Fruit fly (Drosophila melanogaster) whole organism, adult: ENCODE results near the gene Naa40.
A peak's percentile ranks its signal among the peaks of the same experiment; 100 is the strongest.

Experiments used
- CG12768 ChIP-seq: fragments of 200-800 bp; sonication (Bioruptor generic); optimal IDR thresholded peaks from 2 replicates; lab custom pipeline; 2017; ENCODE audit warnings: missing biosample characterization, missing genetic modification characterization, mild to moderate bottlenecking, moderate library complexity, missing genetic modification reagents
- CG5204 ChIP-seq: fragments of 200-800 bp; sonication (Bioruptor generic); optimal IDR thresholded peaks from 2 replicates; lab custom pipeline; 2016; ENCODE audit warnings: missing biosample characterization, missing genetic modification characterization
- Hr96 ChIP-seq: fragments of 200-800 bp; sonication (Bioruptor generic); optimal IDR thresholded peaks from 2 replicates; lab custom pipeline; 2016; ENCODE audit warnings: missing biosample characterization, missing genetic modification characterization
- Mnt ChIP-seq: fragments of 200-800 bp; sonication (Bioruptor generic); optimal IDR thresholded peaks from 2 replicates; lab custom pipeline; 2016; ENCODE audit warnings: missing biosample characterization, mild to moderate bottlenecking, missing genetic modification characterization
- bab1 ChIP-seq: fragments of 200-800 bp; sonication (Bioruptor generic); optimal IDR thresholded peaks from 3 replicates; lab custom pipeline; 2019; ENCODE audit warnings: missing biosample characterization, mild to moderate bottlenecking, missing genetic modification characterization, moderate library complexity
- kay ChIP-seq: fragments of 200-800 bp; sonication (Bioruptor generic); peaks from one replicate; lab custom pipeline; 2016; ENCODE audit warnings: missing biosample characterization, missing genetic modification characterization, borderline replicate concordance
- ovo ChIP-seq: fragments of 200-800 bp; sonication (Bioruptor generic); optimal IDR thresholded peaks from 2 replicates; lab custom pipeline; 2016; ENCODE audit warnings: missing biosample characterization, missing genetic modification characterization
- pad ChIP-seq: fragments of 200-800 bp; sonication (Bioruptor generic); optimal IDR thresholded peaks from 3 replicates; lab custom pipeline; 2017; ENCODE audit warnings: missing biosample characterization, missing genetic modification characterization, mild to moderate bottlenecking, moderate library complexity, missing genetic modification reagents
- tj ChIP-seq: fragments of 200-800 bp; sonication (Bioruptor generic); optimal IDR thresholded peaks from 3 replicates; lab custom pipeline; 2017; ENCODE audit warnings: missing biosample characterization, mild to moderate bottlenecking, missing genetic modification characterization, moderate library complexity

DNA sequence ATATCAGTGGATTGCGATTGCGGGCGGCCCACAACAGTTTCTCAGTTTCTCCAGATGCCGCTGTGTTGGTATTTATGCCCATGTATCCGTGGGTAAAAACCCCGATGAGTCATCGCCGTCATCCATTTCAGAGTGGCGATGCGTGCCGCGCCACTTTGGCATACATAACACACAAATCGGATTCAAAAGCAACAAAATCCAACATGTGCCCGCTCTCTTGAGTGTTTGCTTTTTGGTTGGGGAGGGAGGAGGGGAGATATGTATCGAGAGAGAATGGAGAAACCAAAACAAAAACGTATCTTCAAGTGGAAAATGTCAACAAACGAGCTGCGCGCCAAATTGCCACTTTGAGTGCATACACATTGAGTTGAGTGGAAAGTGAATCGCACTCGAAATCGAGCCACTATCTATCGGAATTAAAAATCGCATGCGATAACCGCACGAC is 46.9 kb upstream of the Naa40 start:
- no peak for TF ChIP-seq tj (GFP tag; lab: Kevin White, UChicago)
- TF ChIP-seq CG5204 (GFP tag; lab: Kevin White, UChicago) = no peak
- no peak for TF ChIP-seq CG12768 (GFP tag; lab: Kevin White, UChicago)
- peak; percentile 87 for TF ChIP-seq Mnt (GFP tag; lab: Kevin White, UChicago)
- TF ChIP-seq pad (GFP tag; lab: Kevin White, UChicago) = no peak
- TF ChIP-seq Hr96 (GFP tag; lab: Kevin White, UChicago) = no peak
- TF ChIP-seq bab1 (GFP tag; lab: Kevin White, UChicago) = no peak
- TF ChIP-seq ovo (GFP tag; lab: Kevin White, UChicago) = no peak
- no peak for TF ChIP-seq kay (GFP tag; lab: Kevin White, UChicago)
